Fruit fly (Drosophila melanogaster): ENCODE data around the gene wam.

The wam gene

dm6 chr3R:23293066-23293777 is 5.4 kb upstream of the wam start:
- TF ChIP-seq CG8478 (optimal IDR thresholded peaks at IDR 0.05) (no peak), CTCF (optimal IDR thresholded peaks at IDR 0.05) (no peak)

dm6 chr3R:23292267-23292666 is 4.4 kb upstream of the wam start:
- TF ChIP-seq CG8478 (optimal IDR thresholded peaks at IDR 0.05) (no peak), CTCF (optimal IDR thresholded peaks at IDR 0.05) (no peak)

- TF ChIP-seq CG8478 (optimal IDR thresholded peaks at IDR 0.05) (no peak), CTCF (optimal IDR thresholded peaks at IDR 0.05) (no peak)
Measured at dm6 chr3R:23290089-23290488, 2.2 kb upstream of the wam start, which contains the start of gene bb8. Gene bb8, minus strand, starts transcription at chr3R:23290189.

- no peak for TF ChIP-seq CG8478 (optimal IDR thresholded peaks at IDR 0.05)
- TF ChIP-seq CTCF (optimal IDR thresholded peaks at IDR 0.05) = no peak
Measured at dm6 chr3R:23284256-23284655, 3.6 kb downstream of the wam start.

DNA sequence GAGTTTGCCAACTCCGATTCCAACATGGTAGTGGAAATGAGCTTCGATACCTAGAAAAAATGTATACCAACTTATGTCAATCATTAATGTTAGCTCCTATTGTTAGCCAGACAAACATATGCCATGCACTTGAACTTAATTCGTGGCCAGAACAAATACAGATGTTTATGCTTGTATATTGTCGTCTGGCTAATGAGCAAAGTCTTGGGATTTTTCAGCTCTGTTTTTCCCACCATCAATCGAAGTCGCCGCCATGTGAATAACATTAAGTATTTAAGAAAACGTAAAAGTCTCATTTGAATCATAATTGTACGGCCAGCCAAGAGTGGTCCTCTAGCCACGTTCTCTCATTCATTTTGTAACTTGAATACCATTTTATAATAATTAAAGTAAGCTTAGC is 4.1 kb downstream of the wam start, which contains the start of gene CG6763:
TSS of gene CG6763 (plus strand) at position 301 of the 400 bp plus-strand sequence.
- TF ChIP-seq CTCF (optimal IDR thresholded peaks at IDR 0.05) = no peak
- TF ChIP-seq CG8478 (optimal IDR thresholded peaks at IDR 0.05) = no peak

DNA sequence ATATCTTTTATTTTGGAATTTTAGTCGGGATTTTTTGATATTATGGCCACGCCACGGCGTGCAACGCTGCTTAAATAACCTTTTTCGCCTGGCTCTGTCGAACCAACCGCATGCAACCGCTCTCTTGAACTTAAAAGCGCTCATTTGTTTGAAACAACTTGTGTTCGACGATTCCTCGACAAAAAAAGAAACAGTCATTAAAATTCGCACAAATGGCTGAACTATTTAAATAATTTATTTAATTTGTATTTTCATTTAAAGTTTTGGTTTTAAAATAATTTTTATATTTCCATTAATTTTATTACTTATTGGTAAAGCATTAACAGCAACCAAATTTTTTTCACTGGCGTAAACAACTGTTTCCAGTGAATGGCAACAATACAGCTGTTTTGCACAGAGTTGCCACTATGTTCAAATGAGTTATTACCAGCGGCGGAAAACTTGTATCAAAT is 7.0 kb downstream of the wam start, which contains the start of the genes orb and Cdc16:
TSS of gene orb (minus strand) at position 51 of the 452 bp plus-strand sequence.
TSS of gene Cdc16 (plus strand) at position 396 of the 452 bp plus-strand sequence.
- TF ChIP-seq CTCF (optimal IDR thresholded peaks at IDR 0.05) (no peak), CG8478 (optimal IDR thresholded peaks at IDR 0.05) (no peak)

DNA sequence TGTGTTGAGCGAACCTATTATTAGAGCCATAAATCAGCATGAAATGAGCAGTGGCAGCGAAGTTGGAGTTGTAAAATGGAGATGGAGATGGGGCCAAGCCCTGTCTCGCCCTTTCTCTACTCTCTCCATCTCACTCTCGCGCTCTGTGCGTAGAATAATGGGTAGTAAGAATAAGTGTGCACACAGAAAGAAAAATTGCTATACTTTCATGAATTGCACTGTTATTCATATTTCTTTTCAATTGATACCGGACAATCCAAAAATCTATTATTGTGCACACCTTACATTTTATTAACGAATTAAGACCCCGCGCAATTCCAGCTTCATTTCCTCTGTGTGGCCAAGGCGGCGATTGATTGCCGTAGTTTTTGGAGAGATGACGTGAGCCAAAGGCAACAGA is 8.0 kb downstream of the wam start:
- no peak for TF ChIP-seq CG8478 (optimal IDR thresholded peaks at IDR 0.05)
- TF ChIP-seq CTCF (optimal IDR thresholded peaks at IDR 0.05) = no peak

DNA sequence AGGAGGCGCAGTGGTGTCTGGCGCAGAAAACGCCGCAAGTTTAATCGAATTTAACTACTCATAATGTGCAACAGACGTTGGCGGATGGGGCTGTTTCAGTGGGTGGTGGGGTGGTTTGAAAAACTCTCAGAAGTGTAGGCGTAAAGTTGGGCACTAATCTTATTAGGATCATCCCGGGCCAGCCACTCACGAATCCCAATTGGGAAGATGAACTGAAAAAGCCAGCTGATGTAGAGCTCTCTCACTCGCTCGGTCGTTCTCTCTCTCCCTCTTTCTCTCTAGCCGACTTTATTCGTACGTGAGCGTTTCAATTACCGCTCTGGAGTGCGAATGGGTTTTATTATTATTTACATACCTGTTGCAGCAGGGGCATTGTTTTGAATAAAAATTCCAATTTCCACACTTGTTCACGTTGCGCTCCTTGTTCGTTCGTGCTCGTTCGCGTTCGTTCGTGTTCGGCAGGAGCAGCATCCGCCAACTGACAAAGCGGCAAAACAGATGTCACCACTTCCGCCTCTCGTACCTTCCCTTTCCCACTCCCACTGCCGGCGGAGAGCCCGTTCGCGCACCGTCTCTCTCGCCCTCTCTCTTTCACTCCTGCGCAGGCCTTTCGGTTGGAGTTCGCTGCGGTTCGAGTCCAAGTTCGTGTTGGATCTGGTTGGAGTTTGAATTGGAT is 9.0 kb downstream of the wam start:
- no peak for TF ChIP-seq CTCF (optimal IDR thresholded peaks at IDR 0.05)
- TF ChIP-seq CG8478 (optimal IDR thresholded peaks at IDR 0.05) = no peak

DNA sequence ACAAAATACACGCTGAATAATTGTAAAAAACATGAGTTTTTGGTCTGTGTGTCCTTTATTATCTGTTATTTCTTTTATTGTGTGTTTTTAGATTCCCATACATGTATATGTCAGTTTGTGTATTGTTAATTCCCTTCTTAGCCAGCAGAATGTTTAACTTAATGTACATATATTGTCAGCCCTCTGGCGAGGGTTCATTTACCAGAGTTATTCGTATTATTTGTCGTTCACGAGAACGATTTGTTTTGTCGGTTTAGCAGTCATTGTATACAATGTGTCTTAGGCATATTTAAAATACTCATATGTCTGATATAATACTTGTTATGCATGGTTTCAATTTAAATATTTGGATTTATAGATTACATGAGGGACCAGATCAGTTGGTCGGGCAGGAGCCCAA is 27.3 kb downstream of the wam start:
- no peak for TF ChIP-seq CTCF (optimal IDR thresholded peaks at IDR 0.05)
- no peak for TF ChIP-seq CG8478 (optimal IDR thresholded peaks at IDR 0.05)

dm6 chr3R:23258524-23258923 is 29.3 kb downstream of the wam start:
- TF ChIP-seq CTCF (optimal IDR thresholded peaks at IDR 0.05) (no peak), CG8478 (optimal IDR thresholded peaks at IDR 0.05) (no peak)

DNA sequence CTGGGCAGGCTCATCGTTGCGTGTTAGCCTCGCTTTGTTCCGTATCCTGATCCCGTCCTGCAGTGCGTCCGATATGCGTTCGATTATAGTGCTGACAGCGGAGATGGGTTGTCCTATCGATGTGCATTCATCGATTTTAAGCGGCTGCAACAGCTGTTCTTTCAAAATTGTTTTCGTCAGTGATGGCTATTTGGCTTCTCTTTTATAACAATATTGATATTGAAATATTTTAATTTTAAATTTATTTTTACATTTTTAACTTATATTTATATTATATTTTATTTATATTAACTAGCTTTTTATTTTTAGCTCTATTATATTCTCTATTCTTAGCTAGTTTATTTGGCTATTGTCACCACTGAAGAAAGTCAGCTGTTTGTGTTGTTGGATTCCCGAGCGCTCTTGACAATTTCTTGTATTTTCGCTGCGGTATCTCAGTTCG is 29.8 kb downstream of the wam start, which contains the start of the genes wda and Pex11c:
TSS of gene wda (minus strand) at position 102 of the 442 bp plus-strand sequence.
TSS of gene Pex11c (plus strand) at position 380 of the 442 bp plus-strand sequence.
- TF ChIP-seq CTCF (optimal IDR thresholded peaks at IDR 0.05) = no peak
- no peak for TF ChIP-seq CG8478 (optimal IDR thresholded peaks at IDR 0.05)

- TF ChIP-seq CG8478 (optimal IDR thresholded peaks at IDR 0.05) (no peak), CTCF (optimal IDR thresholded peaks at IDR 0.05) (no peak)
Measured at dm6 chr3R:23251256-23251655, 36.6 kb downstream of the wam start, which contains the start of the genes Rad60 and EloA. Gene Rad60, minus strand, starts transcription at chr3R:23251477. Gene EloA, plus strand, starts transcription at chr3R:23251563.

DNA sequence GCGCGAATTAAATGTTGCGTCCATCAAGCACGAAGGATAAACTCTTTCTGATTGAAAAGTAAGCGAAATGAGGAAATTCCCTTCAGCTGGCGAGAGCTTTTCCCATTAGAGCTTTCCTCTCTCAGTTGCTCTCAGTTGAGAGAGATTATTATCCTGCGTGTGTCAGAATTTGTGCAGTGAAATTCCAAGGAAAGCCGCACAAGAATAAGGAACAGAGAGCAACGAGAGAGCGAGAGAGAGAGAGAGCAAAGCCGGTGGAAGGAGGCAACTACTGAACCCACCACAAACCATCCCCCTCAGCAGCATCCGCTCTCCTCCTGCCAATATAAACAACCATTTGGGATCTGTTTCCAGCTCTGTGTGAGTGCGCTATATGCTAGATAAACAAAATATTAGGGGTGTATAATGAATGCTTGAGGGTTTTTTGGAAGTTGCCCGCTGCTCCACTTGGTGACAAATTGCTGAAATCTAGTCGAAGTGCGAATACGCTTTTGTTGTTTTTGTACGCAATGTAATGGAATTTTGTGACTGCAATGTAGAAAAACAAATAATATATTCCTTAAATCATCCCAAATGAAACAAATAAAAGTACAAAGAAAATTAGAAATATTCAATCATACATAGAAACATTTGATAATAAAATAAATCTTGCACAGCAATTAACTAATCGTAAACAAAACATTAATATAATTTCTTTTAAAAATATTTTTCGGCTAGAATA is 38.8 kb downstream of the wam start, which contains the start of gene CG4467:
TSS of gene CG4467 (minus strand) at position 51 of the 721 bp plus-strand sequence.
- TF ChIP-seq CTCF (optimal IDR thresholded peaks at IDR 0.05) = no peak
- TF ChIP-seq CG8478 (optimal IDR thresholded peaks at IDR 0.05) = no peak

- TF ChIP-seq CG8478 (optimal IDR thresholded peaks at IDR 0.05) (no peak), CTCF (optimal IDR thresholded peaks at IDR 0.05) (no peak)
Measured at dm6 chr3R:23239934-23240632, 47.8 kb downstream of the wam start.
